Worm (Caenorhabditis elegans): ENCODE measurements around the gene fbxb-87.

Gene fbxb-87

DNA sequence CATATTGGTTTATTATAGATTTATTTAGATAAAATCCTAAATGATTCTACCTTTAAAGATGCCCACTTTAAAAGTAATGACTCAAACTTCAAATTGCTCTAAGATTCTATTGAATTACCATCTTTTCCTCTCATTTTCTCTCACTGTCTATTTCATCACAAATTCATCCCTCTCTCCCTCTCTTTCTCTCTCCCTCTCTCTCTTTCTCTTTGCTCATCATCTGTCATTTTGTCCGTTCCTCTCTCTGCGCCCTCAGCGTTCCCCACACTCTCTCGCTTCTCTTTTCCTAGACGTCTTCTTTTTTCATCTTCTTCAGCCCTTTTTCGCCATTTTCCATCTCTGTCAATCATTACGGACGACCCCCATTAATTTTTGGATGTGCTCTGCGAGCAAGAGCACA is 10.8 kb downstream of the fbxb-87 start (continued):
- no peak for TF ChIP-seq Y53G8AR.9 (GFP tag; conservative IDR thresholded peaks at IDR 0.05)
- TF ChIP-seq die-1 (tag; optimal IDR thresholded peaks at IDR 0.05), result no peak
- peak; percentile 27 for TF ChIP-seq lin-40 (tag; optimal IDR thresholded peaks at IDR 0.05)
- TF ChIP-seq hrde-1 (tag; optimal IDR thresholded peaks at IDR 0.05; ENCODE audit: borderline replicate concordance), result no peak
- no peak for TF ChIP-seq ekl-4 (GFP tag; IDR thresholded peaks at IDR 0.05)
- TF ChIP-seq snpc-1.1 (tag; optimal IDR thresholded peaks at IDR 0.05; ENCODE audit: insufficient read depth), result no peak
- no peak for TF ChIP-seq nhr-90 (tag; optimal IDR thresholded peaks at IDR 0.05)
- no peak for TF ChIP-seq hlh-12 (tag; optimal IDR thresholded peaks at IDR 0.05)
- TF ChIP-seq F57A8.1 (GFP tag; optimal IDR thresholded peaks at IDR 0.05), result no peak
- TF ChIP-seq ccch-3 (GFP tag; optimal IDR thresholded peaks at IDR 0.05), result no peak
- no peak for TF ChIP-seq bed-2 (GFP tag; IDR thresholded peaks at IDR 0.05)
- TF ChIP-seq C06A6.2 (GFP tag; conservative IDR thresholded peaks at IDR 0.05), result no peak
- no peak for TF ChIP-seq snpc-1.3 (tag; optimal IDR thresholded peaks at IDR 0.05; ENCODE audit: insufficient read depth)
- peak; percentile 61 for TF ChIP-seq snpc-4 (GFP tag; optimal IDR thresholded peaks at IDR 0.05)
- TF ChIP-seq snpc-4 (tag; optimal IDR thresholded peaks at IDR 0.05), result no peak
- no peak for TF ChIP-seq C17E4.6 (GFP tag; IDR thresholded peaks at IDR 0.05)
- TF ChIP-seq F55B11.4 (tag; optimal IDR thresholded peaks at IDR 0.05; ENCODE audit: borderline replicate concordance, insufficient read depth), result no peak
- no peak for TF ChIP-seq F49E8.2 (tag; optimal IDR thresholded peaks at IDR 0.05; ENCODE audit: insufficient read depth)
- no peak for TF ChIP-seq ZK185.1 (tag; optimal IDR thresholded peaks at IDR 0.05; ENCODE audit: poor library complexity, severe bottlenecking)
- TF ChIP-seq tbp1 (GFP tag; optimal IDR thresholded peaks at IDR 0.05), result no peak
- TF ChIP-seq ztf-26 (tag; optimal IDR thresholded peaks at IDR 0.05), result no peak
- TF ChIP-seq mes-4 (tag; optimal IDR thresholded peaks at IDR 0.05), result no peak
- no peak for TF ChIP-seq tbx-9 (tag; optimal IDR thresholded peaks at IDR 0.05; ENCODE audit: borderline replicate concordance)
- no peak for TF ChIP-seq lag-1 (GFP tag; IDR thresholded peaks at IDR 0.05)
- no peak for TF ChIP-seq B0035.1 (tag; optimal IDR thresholded peaks at IDR 0.05)
- TF ChIP-seq ceh-79 (tag; optimal IDR thresholded peaks at IDR 0.05), result no peak
- no peak for TF ChIP-seq F22D6.2 (tag; optimal IDR thresholded peaks at IDR 0.05)
- no peak for TF ChIP-seq bed-1 (GFP tag; IDR thresholded peaks at IDR 0.05)
- no peak for TF ChIP-seq madf-3 (GFP tag; IDR thresholded peaks at IDR 0.05)
- TF ChIP-seq mcd-1 (GFP tag; IDR thresholded peaks at IDR 0.05), result peak; percentile 40
- no peak for TF ChIP-seq nfya-1 (tag; optimal IDR thresholded peaks at IDR 0.05; ENCODE audit: borderline replicate concordance, insufficient read depth)
- no peak for TF ChIP-seq sea-2 (GFP tag; IDR thresholded peaks at IDR 0.05)
- TF ChIP-seq rec-8 (tag; optimal IDR thresholded peaks at IDR 0.05), result no peak
- no peak for TF ChIP-seq cebp-2 (GFP tag; IDR thresholded peaks at IDR 0.05)
- peak in 2 of 3 experiments; percentile 46 to 88 for TF ChIP-seq lin-35 (GFP tag; optimal IDR thresholded peaks at IDR 0.05)
- no peak for TF ChIP-seq repo-1 (tag; optimal IDR thresholded peaks at IDR 0.05)
- TF ChIP-seq F33H1.4 (GFP tag; IDR thresholded peaks at IDR 0.05), result no peak
- TF ChIP-seq ztf-18 (tag; optimal IDR thresholded peaks at IDR 0.05), result no peak
- TF ChIP-seq ztf-22 (GFP tag; optimal IDR thresholded peaks at IDR 0.05), result no peak
- no peak for TF ChIP-seq ztf-3 (GFP tag; optimal IDR thresholded peaks at IDR 0.05)
- TF ChIP-seq unc-130 (GFP tag; optimal IDR thresholded peaks at IDR 0.05), result no peak
- TF ChIP-seq mxl-1 (tag; optimal IDR thresholded peaks at IDR 0.05), result no peak
- no peak for TF ChIP-seq F23B12.7 (tag; optimal IDR thresholded peaks at IDR 0.05; ENCODE audit: insufficient read depth)
- no peak for TF ChIP-seq attf-5 (GFP tag; optimal IDR thresholded peaks at IDR 0.05)
- TF ChIP-seq hsf-1 (GFP tag; IDR thresholded peaks at IDR 0.05), result no peak

Data from whole organism, young adult.